Fruit fly (Drosophila melanogaster) whole organism, embryonic: ENCODE data around the gene CG3457.

Experiments
- Ada2b ChIP-seq: fragments of 200-800 bp; sonication (Bioruptor generic); IDR thresholded peaks from 2 replicates; pipeline ENCODE4 v1.3.6; 2022; ENCODE audit warnings: missing biosample characterization, missing genetic modification characterization
- Awh ChIP-seq: fragments of 200-800 bp; sonication (Bioruptor generic); IDR thresholded peaks from 2 replicates; pipeline ENCODE4, ENCODE4 v1.3.6; 2022; ENCODE audit warnings: missing biosample characterization, missing genetic modification characterization
- CG12071 ChIP-seq: fragments of 200-800 bp; sonication (Bioruptor generic); optimal IDR thresholded peaks from 3 replicates; lab custom pipeline; 2018; ENCODE audit warnings: missing biosample characterization, mild to moderate bottlenecking, missing genetic modification characterization
- CG12391 ChIP-seq: fragments of 200-800 bp; sonication (Bioruptor generic); optimal IDR thresholded peaks from 3 replicates; lab custom pipeline; 2018; ENCODE audit warnings: missing biosample characterization, mild to moderate bottlenecking, missing genetic modification characterization, moderate library complexity
- CG13296 ChIP-seq: fragments of 200-800 bp; sonication (Bioruptor generic); optimal IDR thresholded peaks from 3 replicates; lab custom pipeline; 2018; ENCODE audit warnings: missing biosample characterization, mild to moderate bottlenecking, missing genetic modification characterization
- CG14441 ChIP-seq: fragments of 200-800 bp; sonication (Bioruptor generic); IDR thresholded peaks from 2 replicates; pipeline ENCODE4 v1.3.6; 2022; ENCODE audit warnings: missing biosample characterization, missing genetic modification characterization
- CG15011 ChIP-seq: fragments of 200-800 bp; sonication (Bioruptor generic); optimal IDR thresholded peaks from 3 replicates; lab custom pipeline; 2018; ENCODE audit warnings: missing biosample characterization, mild to moderate bottlenecking, missing genetic modification characterization
- CG15269 ChIP-seq: fragments of 200-800 bp; sonication (Bioruptor generic); optimal IDR thresholded peaks from 2 replicates; lab custom pipeline; 2018; ENCODE audit warnings: missing biosample characterization, mild to moderate bottlenecking, missing genetic modification characterization, moderate library complexity
- CG16779 ChIP-seq: fragments of 200-800 bp; sonication (Bioruptor generic); IDR thresholded peaks from 2 replicates; pipeline ENCODE4 v1.3.6; 2022; ENCODE audit warnings: missing biosample characterization, missing genetic modification characterization
- CG16863 ChIP-seq: fragments of 200-800 bp; sonication (Bioruptor generic); optimal IDR thresholded peaks from 3 replicates; lab custom pipeline; 2016; ENCODE audit warnings: missing biosample characterization, missing genetic modification characterization
- CG17612 ChIP-seq: fragments of 200-800 bp; sonication (Bioruptor generic); IDR thresholded peaks from 2 replicates; pipeline ENCODE4 v1.3.6; 2022; ENCODE audit warnings: missing biosample characterization, missing genetic modification characterization
- CG17802 ChIP-seq: fragments of 200-800 bp; sonication (Bioruptor generic); optimal IDR thresholded peaks from 2 replicates; lab custom pipeline; 2018; ENCODE audit warnings: missing biosample characterization, mild to moderate bottlenecking, missing genetic modification characterization, moderate library complexity
- CG2120 ChIP-seq: fragments of 200-800 bp; sonication (Bioruptor generic); optimal IDR thresholded peaks from 3 replicates; lab custom pipeline; 2016; ENCODE audit warnings: missing biosample characterization, missing genetic modification characterization
- CG31388 ChIP-seq: fragments of 200-800 bp; sonication (Bioruptor generic); optimal IDR thresholded peaks from 2 replicates; lab custom pipeline; 2016; ENCODE audit warnings: missing biosample characterization, missing genetic modification characterization
- CG34376 ChIP-seq: fragments of 200-800 bp; sonication (Bioruptor generic); optimal IDR thresholded peaks from 2 replicates; lab custom pipeline; 2018; ENCODE audit warnings: missing biosample characterization, mild to moderate bottlenecking, missing genetic modification characterization
- CG3847 ChIP-seq: fragments of 200-800 bp; sonication (Bioruptor generic); IDR thresholded peaks from 2 replicates; pipeline ENCODE4 v1.3.6; 2022; ENCODE audit warnings: missing biosample characterization, missing genetic modification characterization
- CG8089 ChIP-seq: fragments of 200-800 bp; sonication (Bioruptor generic); optimal IDR thresholded peaks from 3 replicates; lab custom pipeline; 2016; ENCODE audit warnings: missing biosample characterization, missing genetic modification characterization
- D ChIP-seq, 2 experiments: fragments of 200-800 bp in 1 of 2; fragments of >200 bp in 1 of 2; sonication (Bioruptor generic) in 1 of 2; optimal IDR thresholded peaks; 2 replicates in 1 of 2; 3 replicates in 1 of 2; lab custom pipeline; 2017; ENCODE audit warnings: mild to moderate bottlenecking in 1 of 2, missing biosample characterization in 1 of 2, missing genetic modification characterization in 1 of 2, missing genetic modification reagents in 1 of 2
- Ets97D ChIP-seq: fragments of 200-800 bp; sonication (Bioruptor generic); optimal IDR thresholded peaks from 3 replicates; lab custom pipeline; 2016; ENCODE audit warnings: missing biosample characterization, missing genetic modification characterization
- Fer3 ChIP-seq: fragments of 200-800 bp; sonication (Bioruptor generic); optimal IDR thresholded peaks from 2 replicates; lab custom pipeline; 2018; ENCODE audit warnings: missing biosample characterization, mild to moderate bottlenecking, missing genetic modification characterization, moderate library complexity
- Hey ChIP-seq: fragments of 200-800 bp; sonication (Bioruptor generic); optimal IDR thresholded peaks from 3 replicates; lab custom pipeline; 2018; ENCODE audit warnings: missing biosample characterization, mild to moderate bottlenecking, missing genetic modification characterization
- Hmx ChIP-seq: fragments of 200-800 bp; sonication (Bioruptor generic); optimal IDR thresholded peaks from 2 replicates; lab custom pipeline; 2016; ENCODE audit warnings: missing biosample characterization, missing genetic modification characterization
- Jarid2 ChIP-seq: fragments of 200-800 bp; sonication (Bioruptor generic); optimal IDR thresholded peaks from 3 replicates; lab custom pipeline; 2017; ENCODE audit warnings: mild to moderate bottlenecking, missing biosample characterization, missing genetic modification reagents, missing genetic modification characterization
- Rfx ChIP-seq: fragments of 200-800 bp; sonication (Bioruptor generic); IDR thresholded peaks from 2 replicates; pipeline ENCODE4 v1.3.6; 2022; ENCODE audit warnings: missing biosample characterization, missing genetic modification characterization
- TFAM ChIP-seq: fragments of 200-800 bp; sonication (Bioruptor generic); optimal IDR thresholded peaks from 2 replicates; lab custom pipeline; 2017; ENCODE audit warnings: missing biosample characterization, missing genetic modification characterization, inconsistent platforms
- Trl ChIP-seq, 3 experiments: fragments of >200 bp in 2 of 3; fragments of 200-800 bp in 1 of 3; sonication (Bioruptor generic) in 1 of 3; optimal IDR thresholded peaks; 2 replicates in 1 of 3; 3 replicates in 2 of 3; lab custom pipeline; 2016 to 2017; ENCODE audit warnings: missing biosample characterization in 1 of 3, missing genetic modification characterization in 1 of 3
- amos ChIP-seq: fragments of 200-800 bp; sonication (Bioruptor generic); IDR thresholded peaks from 2 replicates; pipeline ENCODE4 v1.3.6; 2022; ENCODE audit warnings: missing biosample characterization, missing genetic modification characterization; ENCODE audit not compliant: partially characterized antibody
- ato ChIP-seq: fragments of 200-800 bp; sonication (Bioruptor generic); IDR thresholded peaks from 2 replicates; pipeline ENCODE4 v1.3.6; 2022; ENCODE audit warnings: missing biosample characterization, missing genetic modification characterization; ENCODE audit not compliant: partially characterized antibody
- crol ChIP-seq: fragments of 200-800 bp; sonication (Bioruptor generic); IDR thresholded peaks from 2 replicates; pipeline ENCODE4 v1.3.6; 2022; ENCODE audit warnings: missing biosample characterization, missing genetic modification characterization
- dmrt11E ChIP-seq: fragments of 200-800 bp; sonication (Bioruptor generic); optimal IDR thresholded peaks from 3 replicates; lab custom pipeline; 2018; ENCODE audit warnings: missing biosample characterization, mild to moderate bottlenecking, missing genetic modification characterization, moderate library complexity
- dpn ChIP-seq, 2 experiments: fragments of 200-800 bp; sonication (Bioruptor generic); optimal IDR thresholded peaks; 3 replicates each; lab custom pipeline; 2016; ENCODE audit warnings: missing biosample characterization in 2 of 2, missing genetic modification characterization in 2 of 2
- ems ChIP-seq: fragments of 200-800 bp; sonication (Bioruptor generic); optimal IDR thresholded peaks from 3 replicates; lab custom pipeline; 2016; ENCODE audit warnings: missing biosample characterization, missing genetic modification characterization
- fd64A ChIP-seq: fragments of 200-800 bp; sonication (Bioruptor generic); optimal IDR thresholded peaks from 3 replicates; lab custom pipeline; 2018; ENCODE audit warnings: missing biosample characterization, mild to moderate bottlenecking, missing genetic modification characterization
- gem ChIP-seq: fragments of 200-800 bp; sonication (Bioruptor generic); optimal IDR thresholded peaks from 2 replicates; lab custom pipeline; 2019; ENCODE audit warnings: missing biosample characterization, mild to moderate bottlenecking, missing genetic modification characterization, moderate library complexity
- gfzf ChIP-seq: fragments of 200-800 bp; sonication (Bioruptor generic); optimal IDR thresholded peaks from 2 replicates; lab custom pipeline; 2016; ENCODE audit warnings: missing biosample characterization, mild to moderate bottlenecking, missing genetic modification characterization, moderate library complexity
- gro ChIP-seq: fragments of 200-800 bp; sonication (Bioruptor generic); optimal IDR thresholded peaks from 2 replicates; lab custom pipeline; 2016; ENCODE audit warnings: missing biosample characterization, missing genetic modification characterization
- ham ChIP-seq: fragments of 200-800 bp; sonication (Bioruptor generic); IDR thresholded peaks from 2 replicates; pipeline ENCODE4 v1.3.6; 2022; ENCODE audit warnings: missing biosample characterization, missing genetic modification characterization
- jing ChIP-seq: fragments of 200-800 bp; sonication (Bioruptor generic); optimal IDR thresholded peaks from 2 replicates; lab custom pipeline; 2018; ENCODE audit warnings: missing biosample characterization, mild to moderate bottlenecking, missing genetic modification characterization
- nau ChIP-seq: fragments of 200-800 bp; sonication (Bioruptor generic); optimal IDR thresholded peaks from 3 replicates; lab custom pipeline; 2017; ENCODE audit warnings: missing biosample characterization, mild to moderate bottlenecking, missing genetic modification characterization, missing genetic modification reagents
- p53 ChIP-seq: fragments of 200-800 bp; sonication (Bioruptor generic); optimal IDR thresholded peaks from 2 replicates; lab custom pipeline; 2016; ENCODE audit warnings: missing biosample characterization, missing genetic modification characterization
- sens-2 ChIP-seq: fragments of 200-800 bp; sonication (Bioruptor generic); IDR thresholded peaks from 2 replicates; pipeline ENCODE4 v1.3.6; 2022; ENCODE audit warnings: missing biosample characterization, missing genetic modification characterization
- sima ChIP-seq: fragments of 200-800 bp; sonication (Bioruptor generic); optimal IDR thresholded peaks from 2 replicates; lab custom pipeline; 2016; ENCODE audit warnings: missing biosample characterization, missing genetic modification characterization
- sisA ChIP-seq: fragments of 200-800 bp; sonication (Bioruptor generic); IDR thresholded peaks from 2 replicates; pipeline ENCODE4 v1.3.6; 2022; ENCODE audit warnings: missing biosample characterization, missing genetic modification characterization
- sob ChIP-seq: fragments of 200-800 bp; sonication (Bioruptor generic); IDR thresholded peaks from 2 replicates; pipeline ENCODE4 v1.3.6; 2022; ENCODE audit warnings: missing biosample characterization, missing genetic modification characterization
- sr ChIP-seq: fragments of 200-800 bp; sonication (Bioruptor generic); IDR thresholded peaks from 3 replicates; pipeline ENCODE4 v1.3.6; 2022; ENCODE audit warnings: missing biosample characterization, missing genetic modification characterization
- tio ChIP-seq: fragments of 200-800 bp; sonication (Bioruptor generic); optimal IDR thresholded peaks from 2 replicates; lab custom pipeline; 2017; ENCODE audit warnings: missing biosample characterization, missing genetic modification characterization, inconsistent platforms
- toy ChIP-seq: fragments of 200-800 bp; sonication (Bioruptor generic); IDR thresholded peaks from 2 replicates; pipeline ENCODE4 v1.3.6; 2022; ENCODE audit warnings: missing biosample characterization, missing genetic modification characterization
- tup ChIP-seq: fragments of 200-800 bp; sonication (Bioruptor generic); optimal IDR thresholded peaks from 2 replicates; lab custom pipeline; 2016; ENCODE audit warnings: missing biosample characterization, mild to moderate bottlenecking, missing genetic modification characterization, moderate library complexity
- wdn ChIP-seq: fragments of 200-800 bp; sonication (Bioruptor generic); IDR thresholded peaks from 2 replicates; pipeline ENCODE4 v1.3.6; 2022; ENCODE audit warnings: missing biosample characterization, missing genetic modification characterization
- zen2 ChIP-seq: fragments of 200-800 bp; sonication (Bioruptor generic); IDR thresholded peaks from 3 replicates; pipeline ENCODE4 v1.3.6; 2022; ENCODE audit warnings: missing biosample characterization, missing genetic modification characterization; ENCODE audit not compliant: partially characterized antibody
- zfh2 ChIP-seq: fragments of 200-800 bp; sonication (Bioruptor generic); optimal IDR thresholded peaks from 2 replicates; lab custom pipeline; 2016; ENCODE audit warnings: missing biosample characterization, missing genetic modification characterization

The CG3457 gene

dm6 chrX:2166129-2166528 lies 21.5 kb upstream of the CG3457 start (continued):
- no peak for TF ChIP-seq CG15269 (tag; lab: Kevin White, UChicago)
- 0 out of 2 replicates have a peak, but pooled peaks have one; percentile 14 for TF ChIP-seq CG14441 (GFP tag; lab: Robert Waterston, UW)
- no peak for TF ChIP-seq CG16779 (GFP tag; lab: Robert Waterston, UW)
- TF ChIP-seq tio: no peak
- no peak for TF ChIP-seq Jarid2 (GFP tag; lab: Kevin White, UChicago)
- TF ChIP-seq CG8089 (GFP tag; lab: Kevin White, UChicago): peak; percentile 38
- no peak for TF ChIP-seq CG17612 (GFP tag; lab: Robert Waterston, UW)
- TF ChIP-seq Hmx (GFP tag; lab: Kevin White, UChicago): no peak
- no peak for TF ChIP-seq dmrt11E (tag; lab: Kevin White, UChicago)
- no peak for TF ChIP-seq crol (GFP tag; lab: Robert Waterston, UW)
- no peak for TF ChIP-seq CG34376 (GFP tag; lab: Kevin White, UChicago)
- TF ChIP-seq CG17802: peak; percentile 53
- TF ChIP-seq CG31388 (GFP tag; lab: Kevin White, UChicago): no peak
- TF ChIP-seq CG12071 (GFP tag; lab: Kevin White, UChicago): peak; percentile 32
- no peak for TF ChIP-seq toy (GFP tag; lab: Robert Waterston, UW)
- TF ChIP-seq gro (GFP tag; lab: Kevin White, UChicago): no peak
- no peak for TF ChIP-seq CG15011 (GFP tag; lab: Kevin White, UChicago)
- no peak for TF ChIP-seq Hey (tag; lab: Kevin White, UChicago)
- TF ChIP-seq dpn (GFP tag; optimal IDR thresholded peaks at IDR 0.05; lab: Kevin White, UChicago): peak in 1 of 2 experiments; percentile 10
- TF ChIP-seq CG12391 (tag; lab: Kevin White, UChicago): peak; percentile 52
- TF ChIP-seq CG16863 (GFP tag; lab: Kevin White, UChicago): peak; percentile 34
- no peak for TF ChIP-seq amos
- no peak for TF ChIP-seq tup (GFP tag; lab: Kevin White, UChicago)
- TF ChIP-seq zen2 (GFP tag; lab: Robert Waterston, UW): no peak
- TF ChIP-seq sob (GFP tag; lab: Robert Waterston, UW): no peak
- TF ChIP-seq sens-2 (GFP tag; lab: Robert Waterston, UW): no peak
- no peak for TF ChIP-seq sima
- no peak for TF ChIP-seq gfzf
- TF ChIP-seq TFAM (GFP tag; lab: Kevin White, UChicago): no peak
- TF ChIP-seq ham (GFP tag; lab: Robert Waterston, UW): no peak
- peak; percentile 43 for TF ChIP-seq Ada2b
- no peak for TF ChIP-seq sr (GFP tag; lab: Robert Waterston, UW)
- TF ChIP-seq Ets97D (GFP tag; lab: Kevin White, UChicago): no peak
- TF ChIP-seq D (optimal IDR thresholded peaks at IDR 0.05; lab: Kevin White, UChicago): no peak
- peak; percentile 22 for TF ChIP-seq D (GFP tag; optimal IDR thresholded peaks at IDR 0.05; lab: Kevin White, UChicago)
- TF ChIP-seq ato (GFP tag; lab: Robert Waterston, UW): no peak
- TF ChIP-seq ems (GFP tag; lab: Kevin White, UChicago): no peak
- no peak for TF ChIP-seq jing (GFP tag; lab: Kevin White, UChicago)
- no peak for TF ChIP-seq p53 (GFP tag; lab: Kevin White, UChicago)
- no peak for TF ChIP-seq CG2120 (GFP tag; lab: Kevin White, UChicago)
- peak; percentile 60 for TF ChIP-seq gem (tag; lab: Kevin White, UChicago)
- no peak for TF ChIP-seq Fer3 (tag; lab: Kevin White, UChicago)
- no peak for TF ChIP-seq Rfx (GFP tag; lab: Robert Waterston, UW)
- TF ChIP-seq Awh (GFP tag; lab: Robert Waterston, UW): peak; percentile 69
- peak; percentile 80 for TF ChIP-seq sisA (GFP tag; lab: Robert Waterston, UW)
- TF ChIP-seq zfh2 (GFP tag; lab: Kevin White, UChicago): no peak
- TF ChIP-seq CG3847 (GFP tag; lab: Robert Waterston, UW): no peak
- no peak for TF ChIP-seq CG13296 (GFP tag; lab: Kevin White, UChicago)
- no peak for TF ChIP-seq nau (GFP tag; lab: Kevin White, UChicago)
- TF ChIP-seq fd64A (GFP tag; lab: Kevin White, UChicago): no peak
- TF ChIP-seq Trl (optimal IDR thresholded peaks at IDR 0.05; lab: Kevin White, UChicago): no peak
- no peak for TF ChIP-seq Trl (GFP tag; optimal IDR thresholded peaks at IDR 0.05; lab: Kevin White, UChicago)
- no peak for TF ChIP-seq wdn (GFP tag; lab: Robert Waterston, UW)
